Worm (Caenorhabditis elegans): ENCODE results near the gene ttyh-1.

DNA sequence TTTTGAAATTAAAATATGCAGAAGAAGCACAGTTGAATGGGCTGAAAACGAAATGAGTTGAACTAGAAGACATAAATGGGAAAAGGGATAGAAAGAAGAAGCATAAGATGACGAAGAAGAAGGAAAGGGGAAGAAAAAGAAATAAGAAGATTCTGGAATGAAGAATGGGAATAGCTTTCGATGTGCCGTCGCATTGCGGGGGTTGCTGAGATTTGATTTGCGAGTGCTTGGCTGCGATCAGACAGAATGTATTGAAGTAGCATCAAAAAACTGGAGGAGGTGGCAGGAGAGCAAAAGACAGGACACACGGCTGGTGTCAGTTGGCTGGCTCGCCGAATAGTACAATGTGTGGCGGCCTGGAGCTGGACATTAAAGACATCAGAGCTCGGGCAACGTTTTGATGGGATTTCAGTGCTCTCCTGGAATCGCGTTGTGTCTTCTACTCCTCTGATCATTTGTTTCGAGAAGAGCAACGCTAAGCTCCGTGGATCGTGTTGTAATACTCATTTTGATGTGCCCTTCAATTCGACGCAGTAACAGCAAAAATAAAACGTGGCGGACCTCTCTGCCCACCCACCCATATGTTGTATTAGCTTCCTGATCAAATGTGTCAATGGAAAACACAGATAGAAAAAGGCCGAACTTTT lies 10.7 kb downstream of the ttyh-1 start:
- TF ChIP-seq elt-1 (tag; optimal IDR thresholded peaks at IDR 0.05) = no peak
- TF ChIP-seq lsy-12 (tag; optimal IDR thresholded peaks at IDR 0.05) = no peak
- TF ChIP-seq daf-12 (tag; optimal IDR thresholded peaks at IDR 0.05) = no peak
- no peak for TF ChIP-seq snpc-4 (tag; optimal IDR thresholded peaks at IDR 0.05)
- TF ChIP-seq jun-1 (tag; optimal IDR thresholded peaks at IDR 0.05) = no peak

Data from whole organism, L3 larva.